Fruit fly (Drosophila melanogaster) whole organism, wandering third instar larva: ENCODE data around the gene ash1.

ENCODE experiments used
- Abd-B ChIP-seq: fragments of >200 bp; optimal IDR thresholded peaks from 2 replicates; lab custom pipeline; 2017; ENCODE audit warnings: missing biosample characterization, missing genetic modification characterization
- CG32264 ChIP-seq: fragments of 200-800 bp; sonication (Bioruptor generic); optimal IDR thresholded peaks from 2 replicates; lab custom pipeline; 2016; ENCODE audit warnings: missing biosample characterization, missing genetic modification characterization
- CG9705 ChIP-seq: fragments of 200-800 bp; sonication (Bioruptor generic); optimal IDR thresholded peaks from 2 replicates; lab custom pipeline; 2018; ENCODE audit warnings: missing biosample characterization, mild to moderate bottlenecking, missing genetic modification characterization
- CrebA ChIP-seq: fragments of 200-800 bp; sonication (Bioruptor generic); optimal IDR thresholded peaks from 2 replicates; lab custom pipeline; 2016; ENCODE audit warnings: missing biosample characterization, mild to moderate bottlenecking, missing genetic modification characterization, borderline replicate concordance
- Dfd ChIP-seq: fragments of >200 bp; optimal IDR thresholded peaks from 2 replicates; lab custom pipeline; 2017; ENCODE audit warnings: missing biosample characterization, missing genetic modification characterization
- Dif ChIP-seq: fragments of 200-275, 200-300 bp; sonication (Bioruptor generic); optimal IDR thresholded peaks from 2 replicates; lab custom pipeline; 2018; ENCODE audit warnings: missing biosample characterization, missing genetic modification characterization; ENCODE audit not compliant: partially characterized antibody
- GATAd ChIP-seq: sonication (Bioruptor generic); optimal IDR thresholded peaks from 2 replicates; lab custom pipeline; 2016; ENCODE audit warnings: missing biosample characterization, missing genetic modification characterization
- HLH106 ChIP-seq: fragments of 200-800 bp; optimal IDR thresholded peaks from 3 replicates; lab custom pipeline; 2019; ENCODE audit warnings: missing biosample characterization, mild to moderate bottlenecking, missing genetic modification characterization, moderate library complexity
- Hnf4 ChIP-seq: fragments of 200-800 bp; sonication (Bioruptor generic); optimal IDR thresholded peaks from 2 replicates; lab custom pipeline; 2016; ENCODE audit warnings: missing biosample characterization, mild to moderate bottlenecking, missing genetic modification characterization
- Hr83 ChIP-seq: fragments of 200-300 bp; sonication (Bioruptor generic); optimal IDR thresholded peaks from 2 replicates; lab custom pipeline; 2016; ENCODE audit warnings: missing biosample characterization, mild to moderate bottlenecking, missing genetic modification characterization, moderate library complexity; ENCODE audit not compliant: poor library complexity, severe bottlenecking
- Jra ChIP-seq: sonication (Bioruptor generic); optimal IDR thresholded peaks from 2 replicates; lab custom pipeline; 2016; ENCODE audit warnings: missing biosample characterization, missing genetic modification characterization
- Mio ChIP-seq: sonication (Bioruptor generic); optimal IDR thresholded peaks from 2 replicates; lab custom pipeline; 2016; ENCODE audit warnings: missing biosample characterization, missing genetic modification characterization
- Myc ChIP-seq: fragments of >200 bp; optimal IDR thresholded peaks from 2 replicates; lab custom pipeline; 2017
- OdsH ChIP-seq: fragments of 200-800 bp; sonication (Bioruptor generic); optimal IDR thresholded peaks from 2 replicates; lab custom pipeline; 2016; ENCODE audit warnings: missing biosample characterization, mild to moderate bottlenecking, missing genetic modification characterization
- Rel ChIP-seq, 2 experiments: fragments of 200-800 bp; sonication (Bioruptor generic) in 1 of 2; optimal IDR thresholded peaks; 2 replicates in 1 of 2; 3 replicates in 1 of 2; lab custom pipeline; 2016 to 2019; ENCODE audit warnings: mild to moderate bottlenecking in 2 of 2, missing biosample characterization in 2 of 2, missing genetic modification characterization in 2 of 2, moderate library complexity in 1 of 2
- Sp1 ChIP-seq: fragments of 200-800 bp; sonication (Bioruptor generic); optimal IDR thresholded peaks from 3 replicates; lab custom pipeline; 2019; ENCODE audit warnings: missing biosample characterization, mild to moderate bottlenecking, missing genetic modification characterization, moderate library complexity
- Vsx2 ChIP-seq: fragments of 200-300, 225-300 bp; sonication (Bioruptor generic); optimal IDR thresholded peaks from 2 replicates; lab custom pipeline; 2018; ENCODE audit warnings: missing biosample characterization, missing genetic modification characterization; ENCODE audit not compliant: partially characterized antibody
- br ChIP-seq: fragments of 200-800 bp; sonication (Bioruptor generic); optimal IDR thresholded peaks from 2 replicates; lab custom pipeline; 2016; ENCODE audit warnings: missing biosample characterization, missing genetic modification characterization
- brk ChIP-seq: fragments of 200-800 bp; sonication (Bioruptor generic); optimal IDR thresholded peaks from 2 replicates; lab custom pipeline; 2016; ENCODE audit warnings: missing biosample characterization, mild to moderate bottlenecking, missing genetic modification characterization
- dl ChIP-seq, 2 experiments: fragments of 175-275, 200-275 bp in 1 of 2; fragments of 200-275 bp in 1 of 2; sonication (Bioruptor generic); optimal IDR thresholded peaks; lab custom pipeline; 2018; ENCODE audit warnings: mild to moderate bottlenecking in 2 of 2, missing biosample characterization in 2 of 2, missing genetic modification characterization in 2 of 2, moderate library complexity in 2 of 2; ENCODE audit not compliant: partially characterized antibody in 2 of 2, insufficient read depth in 1 of 2
- dmrt93B ChIP-seq: fragments of 200-800 bp; sonication (Bioruptor generic); optimal IDR thresholded peaks from 2 replicates; lab custom pipeline; 2018; ENCODE audit warnings: missing biosample characterization, mild to moderate bottlenecking, missing genetic modification characterization
- dsf ChIP-seq: sonication (Bioruptor generic); optimal IDR thresholded peaks from 2 replicates; lab custom pipeline; 2016; ENCODE audit warnings: missing biosample characterization, missing genetic modification characterization, borderline replicate concordance
- ey ChIP-seq: fragments of 200-800 bp; sonication (Bioruptor generic); optimal IDR thresholded peaks from 2 replicates; lab custom pipeline; 2016; ENCODE audit warnings: missing biosample characterization, missing genetic modification characterization
- foxo ChIP-seq, 2 experiments: fragments of 200-800 bp; sonication (Bioruptor generic); optimal IDR thresholded peaks; 2 replicates in 1 of 2; 3 replicates in 1 of 2; lab custom pipeline; 2016 to 2017; ENCODE audit warnings: missing biosample characterization in 2 of 2, missing genetic modification characterization in 2 of 2
- fru ChIP-seq: fragments of 200-800 bp; sonication (Bioruptor generic); optimal IDR thresholded peaks from 3 replicates; lab custom pipeline; 2016; ENCODE audit warnings: missing biosample characterization, mild to moderate bottlenecking, missing genetic modification characterization
- h ChIP-seq: fragments of 200-800 bp; sonication (Bioruptor generic); optimal IDR thresholded peaks from 3 replicates; lab custom pipeline; 2016; ENCODE audit warnings: missing biosample characterization, mild to moderate bottlenecking, missing genetic modification characterization
- lola ChIP-seq: fragments of >200 bp; optimal IDR thresholded peaks from 2 replicates; lab custom pipeline; 2017; ENCODE audit warnings: missing biosample characterization, missing genetic modification characterization
- pan ChIP-seq: fragments of >200 bp; optimal IDR thresholded peaks from 2 replicates; lab custom pipeline; 2017
- psq ChIP-seq: fragments of 200-800 bp; sonication (Bioruptor generic); optimal IDR thresholded peaks from 3 replicates; lab custom pipeline; 2017; ENCODE audit warnings: missing biosample characterization, mild to moderate bottlenecking, missing genetic modification characterization, moderate library complexity
- rgr ChIP-seq: fragments of 200-800 bp; sonication (Bioruptor generic); optimal IDR thresholded peaks from 3 replicates; lab custom pipeline; 2016; ENCODE audit warnings: missing biosample characterization, mild to moderate bottlenecking, missing genetic modification characterization
- sage ChIP-seq: fragments of 200-800 bp; sonication (Bioruptor generic); optimal IDR thresholded peaks from 2 replicates; lab custom pipeline; 2016; ENCODE audit warnings: missing biosample characterization, mild to moderate bottlenecking, missing genetic modification characterization
- tai ChIP-seq: sonication (Bioruptor generic); optimal IDR thresholded peaks from 2 replicates; lab custom pipeline; 2016; ENCODE audit warnings: missing biosample characterization, missing genetic modification characterization
- usp ChIP-seq: fragments of >200 bp; optimal IDR thresholded peaks from 2 replicates; lab custom pipeline; 2017; ENCODE audit warnings: missing biosample characterization, missing genetic modification characterization
- woc ChIP-seq: sonication (Bioruptor generic); optimal IDR thresholded peaks from 2 replicates; lab custom pipeline; 2016; ENCODE audit warnings: missing biosample characterization, mild to moderate bottlenecking, missing genetic modification characterization

The ash1 gene

dm6 chr3L:19580709-19581227 lies 17.8 kb downstream of the ash1 start:
- TF ChIP-seq sage: no peak
- no peak for TF ChIP-seq pan (lab: Kevin White, UChicago)
- no peak for TF ChIP-seq Hnf4 (GFP tag; lab: Kevin White, UChicago)
- no peak for TF ChIP-seq Abd-B (GFP tag; lab: Kevin White, UChicago)

dm6 chr3L:19579346-19579745 lies 19.2 kb downstream of the ash1 start:
- TF ChIP-seq br: no peak
- TF ChIP-seq usp (GFP tag; lab: Kevin White, UChicago): no peak
- TF ChIP-seq pan (lab: Kevin White, UChicago): no peak
- TF ChIP-seq Mio (GFP tag; lab: Kevin White, UChicago): no peak
- no peak for TF ChIP-seq Vsx2 (GFP tag; lab: Kevin White, UChicago)
- TF ChIP-seq Sp1 (GFP tag; lab: Kevin White, UChicago): no peak
- TF ChIP-seq brk (GFP tag; lab: Kevin White, UChicago): no peak
- no peak for TF ChIP-seq woc (GFP tag; lab: Kevin White, UChicago)

dm6 chr3L:19575650-19576049 lies 22.9 kb downstream of the ash1 start:
- peak in 1 of 2 experiments; percentile 55 for TF ChIP-seq foxo (GFP tag; optimal IDR thresholded peaks at IDR 0.05; lab: Kevin White, UChicago)
- TF ChIP-seq Dif (GFP tag; lab: Kevin White, UChicago): no peak
- TF ChIP-seq HLH106 (tag; lab: Kevin White, UChicago): peak; percentile 30
- peak; percentile 69 for TF ChIP-seq h
- TF ChIP-seq dl (GFP tag; optimal IDR thresholded peaks at IDR 0.05; lab: Kevin White, UChicago; ENCODE audit: insufficient read depth in 1 of 2, partially characterized antibody in 2 of 2): no peak
- no peak for TF ChIP-seq Myc (lab: Kevin White, UChicago)
- TF ChIP-seq Sp1 (GFP tag; lab: Kevin White, UChicago): no peak
- TF ChIP-seq Jra (GFP tag; lab: Kevin White, UChicago): peak; percentile 39
- TF ChIP-seq GATAd: peak; percentile 36
- TF ChIP-seq CrebA (GFP tag; lab: Kevin White, UChicago): no peak
- TF ChIP-seq Hnf4 (GFP tag; lab: Kevin White, UChicago): peak; percentile 82
- TF ChIP-seq dmrt93B (GFP tag; lab: Kevin White, UChicago): peak; percentile 36
- peak; percentile 14 for TF ChIP-seq Mio (GFP tag; lab: Kevin White, UChicago)
- peak; percentile 28 for TF ChIP-seq ey (GFP tag; lab: Kevin White, UChicago)
- peak; percentile 61 for TF ChIP-seq brk (GFP tag; lab: Kevin White, UChicago)
- peak; percentile 80 for TF ChIP-seq OdsH
- TF ChIP-seq pan (lab: Kevin White, UChicago): no peak
- TF ChIP-seq Dfd (GFP tag; lab: Kevin White, UChicago): no peak
- peak; percentile 59 for TF ChIP-seq fru (GFP tag; lab: Kevin White, UChicago)
- TF ChIP-seq rgr (GFP tag; lab: Kevin White, UChicago): peak; percentile 85
- TF ChIP-seq lola (GFP tag; lab: Kevin White, UChicago): no peak
- TF ChIP-seq CG9705: no peak
- TF ChIP-seq psq (GFP tag; lab: Kevin White, UChicago): peak; percentile 52
- no peak for TF ChIP-seq sage
- TF ChIP-seq Hr83 (GFP tag; lab: Kevin White, UChicago): peak; percentile 95
- TF ChIP-seq dsf (GFP tag; lab: Kevin White, UChicago): no peak
- TF ChIP-seq CG32264 (GFP tag; lab: Kevin White, UChicago): no peak
- TF ChIP-seq Rel (GFP tag; optimal IDR thresholded peaks at IDR 0.05; lab: Kevin White, UChicago): no peak
- peak; percentile 59 for TF ChIP-seq Rel (tag; optimal IDR thresholded peaks at IDR 0.05; lab: Kevin White, UChicago)
- TF ChIP-seq br: peak; percentile 78
- TF ChIP-seq tai (GFP tag; lab: Kevin White, UChicago): peak; percentile 62

- TF ChIP-seq Dfd (GFP tag; lab: Kevin White, UChicago): peak; percentile 92
- TF ChIP-seq tai (GFP tag; lab: Kevin White, UChicago): no peak
Observed at dm6 chr3L:19574452-19574851, 24.1 kb downstream of the ash1 start.
